Worm (Caenorhabditis elegans) whole organism, L2 larva: ENCODE data around the gene K08C7.7.

ENCODE experiments used
- C34F6.9 ChIP-seq: fragments of 150-350 bp; optimal IDR thresholded peaks from 2 replicates; lab custom pipeline; 2014; ENCODE audit warnings: missing biosample characterization, missing genetic modification characterization
- F13H6.1 ChIP-seq: sonication (generic microtip); optimal IDR thresholded peaks from 2 replicates; lab custom pipeline; 2016; ENCODE audit warnings: missing genetic modification characterization, missing compliant biosample characterization
- R02D3.7 ChIP-seq: fragments of 150-350 bp; optimal IDR thresholded peaks from 2 replicates; lab custom pipeline; 2014; ENCODE audit warnings: missing biosample characterization, missing genetic modification characterization
- Y55F3AM.14 ChIP-seq: fragments of 200-800 bp; sonication (Bioruptor generic); optimal IDR thresholded peaks from 2 replicates; lab custom pipeline; 2018; ENCODE audit warnings: mild to moderate bottlenecking, missing genetic modification characterization, missing compliant biosample characterization
- ZK546.5 ChIP-seq: sonication (generic microtip); optimal IDR thresholded peaks from 2 replicates; lab custom pipeline; 2017; ENCODE audit warnings: missing biosample characterization, missing genetic modification characterization
- alr-1 ChIP-seq: fragments of 150-350 bp; optimal IDR thresholded peaks from 2 replicates; lab custom pipeline; 2014; ENCODE audit warnings: missing biosample characterization, missing genetic modification characterization
- aly-2 ChIP-seq: fragments of 150-350 bp; optimal IDR thresholded peaks from 2 replicates; lab custom pipeline; 2014; ENCODE audit warnings: missing biosample characterization, missing genetic modification characterization
- ama-1 ChIP-seq: fragments of 150-350 bp; optimal IDR thresholded peaks from 2 replicates; lab custom pipeline; 2018; ENCODE audit warnings: inconsistent platforms
- blmp-1 ChIP-seq: sonication (generic microtip); optimal IDR thresholded peaks from 2 replicates; lab custom pipeline; 2017; ENCODE audit warnings: missing genetic modification characterization, mild to moderate bottlenecking, missing compliant biosample characterization, antibody characterized with exemption, moderate library complexity; ENCODE audit not compliant: insufficient read depth
- ceh-16 ChIP-seq: fragments of 150-350 bp; optimal IDR thresholded peaks from 2 replicates; lab custom pipeline; 2014; ENCODE audit warnings: missing biosample characterization, missing genetic modification characterization
- ceh-82 ChIP-seq: fragments of 150-350 bp; optimal IDR thresholded peaks from 2 replicates; lab custom pipeline; 2014; ENCODE audit warnings: missing biosample characterization, missing genetic modification characterization
- crh-2 ChIP-seq: sonication (generic microtip); optimal IDR thresholded peaks from 2 replicates; lab custom pipeline; 2017; ENCODE audit warnings: missing biosample characterization, missing genetic modification characterization
- dmd-4 ChIP-seq: sonication (generic microtip); optimal IDR thresholded peaks from 2 replicates; lab custom pipeline; 2017; ENCODE audit warnings: missing biosample characterization, missing genetic modification characterization
- egl-27 ChIP-seq: sonication (generic microtip); optimal IDR thresholded peaks from 3 replicates; lab custom pipeline; 2017; ENCODE audit warnings: missing biosample characterization, missing genetic modification reagents, missing genetic modification characterization
- elt-1 ChIP-seq: fragments of 150-350 bp; optimal IDR thresholded peaks from 2 replicates; lab custom pipeline; 2014; ENCODE audit warnings: missing biosample characterization, missing genetic modification characterization
- elt-3 ChIP-seq: sonication (generic microtip); optimal IDR thresholded peaks from 2 replicates; lab custom pipeline; 2017; ENCODE audit warnings: missing biosample characterization, missing genetic modification characterization
- fos-1 ChIP-seq: fragments of 150-350 bp; optimal IDR thresholded peaks from 2 replicates; lab custom pipeline; 2014; ENCODE audit warnings: missing biosample characterization, missing genetic modification characterization
- gmeb-1 ChIP-seq: fragments of 150-350 bp; optimal IDR thresholded peaks from 2 replicates; lab custom pipeline; 2014; ENCODE audit warnings: missing biosample characterization, missing genetic modification characterization
- lin-11 ChIP-seq: fragments of 150-350 bp; sonication (generic microtip); optimal IDR thresholded peaks from 2 replicates; lab custom pipeline; 2014; ENCODE audit warnings: missing biosample characterization, missing genetic modification characterization, inconsistent platforms, mixed read lengths
- lin-13 ChIP-seq: fragments of 150-350 bp; optimal IDR thresholded peaks from 2 replicates; lab custom pipeline; 2014; ENCODE audit warnings: missing biosample characterization, missing genetic modification reagents, missing genetic modification characterization
- lin-39 ChIP-seq: fragments of 150-350 bp; optimal IDR thresholded peaks from 2 replicates; lab custom pipeline; 2014; ENCODE audit warnings: missing biosample characterization, missing genetic modification reagents, missing genetic modification characterization
- lsy-2 ChIP-seq, 2 experiments: fragments of 150-350 bp in 1 of 2; sonication (generic microtip) in 1 of 2; optimal IDR thresholded peaks; 2 replicates each; lab custom pipeline; 2014 to 2017; ENCODE audit warnings: missing biosample characterization in 2 of 2, missing genetic modification characterization in 2 of 2
- mab-5 ChIP-seq: fragments of 150-350 bp; optimal IDR thresholded peaks from 2 replicates; lab custom pipeline; 2014; ENCODE audit warnings: missing biosample characterization, missing genetic modification characterization
- mbf-1 ChIP-seq: sonication (generic microtip); optimal IDR thresholded peaks from 2 replicates; lab custom pipeline; 2017; ENCODE audit warnings: missing biosample characterization, missing genetic modification characterization
- mdl-1 ChIP-seq, 2 experiments: fragments of 150-350 bp in 1 of 2; sonication (generic microtip) in 1 of 2; optimal IDR thresholded peaks; 2 replicates each; lab custom pipeline; 2017; ENCODE audit warnings: missing biosample characterization in 2 of 2, missing genetic modification characterization in 2 of 2
- nhr-10 ChIP-seq: sonication (generic microtip); optimal IDR thresholded peaks from 2 replicates; lab custom pipeline; 2017; ENCODE audit warnings: missing biosample characterization, missing genetic modification characterization
- nhr-11 ChIP-seq: fragments of 150-350 bp; optimal IDR thresholded peaks from 2 replicates; lab custom pipeline; 2014; ENCODE audit warnings: missing biosample characterization, missing genetic modification characterization
- nhr-12 ChIP-seq: fragments of 150-350 bp; optimal IDR thresholded peaks from 2 replicates; lab custom pipeline; 2014; ENCODE audit warnings: missing biosample characterization, missing genetic modification characterization
- nhr-129 ChIP-seq: fragments of 150-350 bp; optimal IDR thresholded peaks from 2 replicates; lab custom pipeline; 2014; ENCODE audit warnings: missing biosample characterization, missing genetic modification characterization
- nhr-21 ChIP-seq: fragments of 150-350 bp; optimal IDR thresholded peaks from 2 replicates; lab custom pipeline; 2014; ENCODE audit warnings: missing biosample characterization, missing genetic modification characterization
- nhr-23 ChIP-seq: fragments of 150-350 bp; optimal IDR thresholded peaks from 2 replicates; lab custom pipeline; 2014; ENCODE audit warnings: missing biosample characterization, missing genetic modification reagents, missing genetic modification characterization
- nhr-237 ChIP-seq: fragments of 150-350 bp; optimal IDR thresholded peaks from 2 replicates; lab custom pipeline; 2014; ENCODE audit warnings: missing biosample characterization, missing genetic modification characterization
- nhr-25 ChIP-seq: fragments of 150-350 bp; sonication (generic microtip); optimal IDR thresholded peaks from 3 replicates; lab custom pipeline; 2014; ENCODE audit warnings: missing biosample characterization, missing genetic modification characterization
- nhr-6 ChIP-seq: fragments of 150-350 bp; optimal IDR thresholded peaks from 2 replicates; lab custom pipeline; 2014; ENCODE audit warnings: missing biosample characterization, missing genetic modification characterization
- nhr-77 ChIP-seq: fragments of 150-350 bp; optimal IDR thresholded peaks from 2 replicates; lab custom pipeline; 2014; ENCODE audit warnings: missing biosample characterization, missing genetic modification characterization
- peb-1 ChIP-seq: fragments of 150-350 bp; optimal IDR thresholded peaks from 2 replicates; lab custom pipeline; 2014; ENCODE audit warnings: missing biosample characterization, missing genetic modification characterization
- sem-4 ChIP-seq: fragments of 150-350 bp; optimal IDR thresholded peaks from 2 replicates; lab custom pipeline; 2014; ENCODE audit warnings: missing biosample characterization, missing genetic modification reagents, missing genetic modification characterization
- skn-1 ChIP-seq: sonication (generic microtip); optimal IDR thresholded peaks from 2 replicates; lab custom pipeline; 2017; ENCODE audit warnings: missing biosample characterization, missing genetic modification characterization
- sma-3 ChIP-seq: sonication (generic microtip); optimal IDR thresholded peaks from 2 replicates; lab custom pipeline; 2016; ENCODE audit warnings: missing genetic modification reagents, missing genetic modification characterization, missing compliant biosample characterization
- sma-9 ChIP-seq, 2 experiments: fragments of 150-350 bp in 1 of 2; sonication (generic microtip) in 1 of 2; optimal IDR thresholded peaks; 2 replicates each; lab custom pipeline; 2014 to 2016; ENCODE audit warnings: missing genetic modification characterization in 2 of 2, mild to moderate bottlenecking in 1 of 2, missing biosample characterization in 1 of 2, missing compliant biosample characterization in 1 of 2, missing genetic modification reagents in 1 of 2, moderate library complexity in 1 of 2
- snpc-4 ChIP-seq: fragments of 150-350 bp; optimal IDR thresholded peaks from 2 replicates; lab custom pipeline; 2014; ENCODE audit warnings: missing biosample characterization, missing genetic modification characterization
- unc-39 ChIP-seq: fragments of 150-350 bp; optimal IDR thresholded peaks from 2 replicates; lab custom pipeline; 2014; ENCODE audit warnings: missing biosample characterization, missing genetic modification characterization
- unc-55 ChIP-seq: fragments of 150-350 bp; sonication (generic microtip); optimal IDR thresholded peaks from 3 replicates; lab custom pipeline; 2014; ENCODE audit warnings: missing biosample characterization, missing genetic modification reagents, missing genetic modification characterization
- unc-62 ChIP-seq: fragments of 150-350 bp; optimal IDR thresholded peaks from 2 replicates; lab custom pipeline; 2014; ENCODE audit warnings: missing biosample characterization, missing genetic modification reagents, missing genetic modification characterization
- zag-1 ChIP-seq: fragments of 150-350 bp; optimal IDR thresholded peaks from 2 replicates; lab custom pipeline; 2014; ENCODE audit warnings: missing biosample characterization, missing genetic modification characterization
- ztf-1 ChIP-seq: fragments of 200-800 bp; sonication (Bioruptor generic); conservative IDR thresholded peaks from 2 replicates; pipeline ENCODE4 v1.3.6; 2022; ENCODE audit warnings: missing genetic modification characterization, missing compliant biosample characterization
- ztf-11 ChIP-seq: sonication (generic microtip); optimal IDR thresholded peaks from 2 replicates; lab custom pipeline; 2017; ENCODE audit warnings: missing biosample characterization, missing genetic modification characterization
- ztf-4 ChIP-seq: fragments of 150-350 bp; optimal IDR thresholded peaks from 2 replicates; lab custom pipeline; 2014; ENCODE audit warnings: missing biosample characterization, missing genetic modification characterization

K08C7.7 gene

DNA sequence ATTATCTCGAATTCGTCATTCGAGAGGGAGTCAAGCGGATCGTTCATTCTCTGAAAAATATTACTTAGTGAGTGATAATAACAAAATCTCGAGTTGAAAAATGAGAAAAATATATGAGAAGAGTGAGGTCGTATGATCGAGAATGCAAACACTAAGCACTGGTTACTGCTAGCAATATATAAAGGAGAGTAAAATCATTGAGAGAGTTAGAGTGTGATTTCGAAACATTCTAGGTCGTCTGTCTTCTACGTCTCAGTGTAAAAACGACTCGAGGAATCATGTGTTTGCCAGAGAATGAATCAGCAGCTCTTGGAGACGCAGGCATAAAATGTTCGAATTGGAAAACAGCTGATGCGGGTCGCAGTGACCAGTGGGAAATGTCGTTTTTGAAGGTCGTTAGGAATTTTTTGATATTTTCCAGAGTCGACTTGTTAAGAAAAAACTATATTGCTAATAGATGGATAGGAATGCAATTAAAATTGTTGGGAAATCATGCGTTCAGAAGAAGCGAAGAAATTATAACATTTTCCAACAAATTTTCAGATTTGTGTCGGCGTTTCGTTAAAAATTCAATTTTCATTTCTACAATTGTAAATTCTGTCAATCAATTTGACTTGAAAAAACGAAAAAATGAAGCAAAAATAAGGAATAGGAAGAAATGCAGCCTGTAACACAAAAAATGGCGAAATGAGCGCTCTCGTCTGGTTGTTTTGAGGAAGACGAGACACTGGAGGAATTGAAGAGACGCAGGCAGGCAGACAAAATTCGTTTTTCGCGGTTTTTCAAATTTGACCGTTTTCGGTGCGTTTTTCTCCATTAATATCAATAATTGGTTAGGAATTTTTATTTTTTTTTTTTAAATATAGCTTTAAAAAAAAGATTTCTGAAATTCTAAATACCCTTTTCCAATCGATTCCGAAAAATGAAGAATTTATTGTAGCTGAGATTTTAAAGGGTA is 33.1 kb downstream of the K08C7.7 start, which contains the start of gene allo-1:
TSS of gene allo-1 (minus strand) at position 51 of the 958 bp plus-strand sequence.
- TF ChIP-seq nhr-11 (tag; lab: Kevin White, UChicago) (no peak), unc-62 (no peak), unc-55 (GFP tag; lab: Kevin White, UChicago) (peak; percentile 55), nhr-77 (tag; lab: Kevin White, UChicago) (no peak), mab-5 (peak; percentile 0), egl-27 (no peak), ztf-1 (no peak), lin-13 (no peak), aly-2 (tag; lab: Kevin White, UChicago) (no peak), nhr-10 (no peak), Y55F3AM.14 (GFP tag; lab: Kevin White, UChicago) (no peak), sma-9 (GFP tag; optimal IDR thresholded peaks at IDR 0.05; lab: Kevin White, UChicago) (peak; percentile 92), sma-9 (tag; optimal IDR thresholded peaks at IDR 0.05; lab: Kevin White, UChicago) (no peak), ztf-11 (tag; lab: Kevin White, UChicago) (no peak), mbf-1 (tag; lab: Kevin White, UChicago) (no peak), F13H6.1 (peak; percentile 79), mdl-1 (tag; optimal IDR thresholded peaks at IDR 0.05; lab: Kevin White, UChicago) (no peak), C34F6.9 (peak; percentile 86), R02D3.7 (tag; lab: Kevin White, UChicago) (no peak), zag-1 (tag; lab: Kevin White, UChicago) (peak; percentile 14), skn-1 (tag; lab: Kevin White, UChicago) (peak; percentile 3), nhr-25 (tag; lab: Kevin White, UChicago) (peak; percentile 79), nhr-129 (tag; lab: Kevin White, UChicago) (peak; percentile 96), dmd-4 (tag; lab: Kevin White, UChicago) (no peak), ama-1 (lab: Kevin White, UChicago) (no peak), nhr-21 (tag; lab: Kevin White, UChicago) (peak; percentile 15), fos-1 (tag; lab: Kevin White, UChicago) (peak; percentile 95), nhr-23 (no peak), lsy-2 (tag; optimal IDR thresholded peaks at IDR 0.05; lab: Kevin White, UChicago) (peak in 1 of 2 experiments; percentile 75), lin-39 (tag; lab: Kevin White, UChicago) (no peak), elt-1 (no peak), unc-39 (tag; lab: Kevin White, UChicago) (no peak), ceh-82 (no peak), nhr-6 (tag; lab: Kevin White, UChicago) (peak; percentile 46), ceh-16 (no peak), gmeb-1 (tag; lab: Kevin White, UChicago) (peak; percentile 91), alr-1 (no peak), crh-2 (tag; lab: Kevin White, UChicago) (peak; percentile 68), sem-4 (peak; percentile 33), sma-3 (GFP tag; lab: Kevin White, UChicago) (peak; percentile 69), blmp-1 (peak; percentile 43), ztf-4 (peak; percentile 32), peb-1 (tag; lab: Kevin White, UChicago) (no peak), nhr-12 (tag; lab: Kevin White, UChicago) (no peak), lin-11 (tag; lab: Kevin White, UChicago) (no peak), ZK546.5 (tag; lab: Kevin White, UChicago) (no peak), snpc-4 (tag; lab: Kevin White, UChicago) (no peak), elt-3 (tag; lab: Kevin White, UChicago) (no peak), nhr-237 (tag; lab: Kevin White, UChicago) (no peak)
